Fruit fly (Drosophila melanogaster): ENCODE measurements around the gene CG1265.

The CG1265 gene

dm6 chr3L:4292120-4292697 is 37.6 kb downstream of the CG1265 start, which contains the start of the genes CG15012 and Fdx2 (continued):
- no peak for TF ChIP-seq luna (GFP tag; optimal IDR thresholded peaks at IDR 0.05)
- no peak for TF ChIP-seq CG1233 (GFP tag; optimal IDR thresholded peaks at IDR 0.05)
- no peak for TF ChIP-seq zfh2 (GFP tag; optimal IDR thresholded peaks at IDR 0.05)
- no peak for TF ChIP-seq CG17568 (GFP tag; optimal IDR thresholded peaks at IDR 0.05)
- no peak for TF ChIP-seq nom (GFP tag; optimal IDR thresholded peaks at IDR 0.05)
- no peak for TF ChIP-seq al (GFP tag; IDR thresholded peaks at IDR 0.05)
- no peak for TF ChIP-seq pho (GFP tag; optimal IDR thresholded peaks at IDR 0.05)
- no peak for TF ChIP-seq CG10274 (GFP tag; optimal IDR thresholded peaks at IDR 0.05)
- TF ChIP-seq fd102C (GFP tag; optimal IDR thresholded peaks at IDR 0.05), result no peak
- peak; percentile 80 for TF ChIP-seq trem (tag; optimal IDR thresholded peaks at IDR 0.05)
- no peak for TF ChIP-seq usp (GFP tag; optimal IDR thresholded peaks at IDR 0.05)
- no peak for TF ChIP-seq CG4730 (GFP tag; IDR thresholded peaks at IDR 0.05)
- TF ChIP-seq org-1 (GFP tag; optimal IDR thresholded peaks at IDR 0.05), result no peak
- no peak for TF ChIP-seq Oaz (GFP tag; IDR thresholded peaks at IDR 0.05)
- no peak for TF ChIP-seq sqz (GFP tag; optimal IDR thresholded peaks at IDR 0.05)
- no peak for TF ChIP-seq slp2 (GFP tag; optimal IDR thresholded peaks at IDR 0.05)
- TF ChIP-seq dati (GFP tag; IDR thresholded peaks at IDR 0.05), result no peak
- no peak for TF ChIP-seq Poxn (GFP tag; IDR thresholded peaks at IDR 0.05)
- no peak for TF ChIP-seq az2 (GFP tag; optimal IDR thresholded peaks at IDR 0.05)
- TF ChIP-seq ham (GFP tag; IDR thresholded peaks at IDR 0.05), result no peak
- TF ChIP-seq CoRest (tag; optimal IDR thresholded peaks at IDR 0.05), result peak; percentile 54
- TF ChIP-seq CG17359 (tag; optimal IDR thresholded peaks at IDR 0.05), result no peak
- no peak for TF ChIP-seq sim (GFP tag; IDR thresholded peaks at IDR 0.05)
- no peak for TF ChIP-seq Atf3 (GFP tag; optimal IDR thresholded peaks at IDR 0.05)
- TF ChIP-seq wek (GFP tag; optimal IDR thresholded peaks at IDR 0.05), result no peak
- TF ChIP-seq zf30C (GFP tag; optimal IDR thresholded peaks at IDR 0.05), result no peak
- no peak for TF ChIP-seq CG3407 (GFP tag; optimal IDR thresholded peaks at IDR 0.05)
- peak; percentile 53 for TF ChIP-seq bab2 (GFP tag; optimal IDR thresholded peaks at IDR 0.05)
- no peak for TF ChIP-seq tio (GFP tag; optimal IDR thresholded peaks at IDR 0.05)
- TF ChIP-seq phol (tag; optimal IDR thresholded peaks at IDR 0.05), result peak; percentile 68
- no peak for TF ChIP-seq CG11085 (GFP tag; IDR thresholded peaks at IDR 0.05)
- TF ChIP-seq HLH54F (GFP tag; optimal IDR thresholded peaks at IDR 0.05), result peak; percentile 22
- TF ChIP-seq CG3163 (GFP tag; optimal IDR thresholded peaks at IDR 0.05), result no peak
- no peak for TF ChIP-seq sc (optimal IDR thresholded peaks at IDR 0.05)
- no peak for TF ChIP-seq sc (GFP tag; optimal IDR thresholded peaks at IDR 0.05)
- TF ChIP-seq kah (GFP tag; optimal IDR thresholded peaks at IDR 0.05), result no peak
- no peak for TF ChIP-seq gce (GFP tag; IDR thresholded peaks at IDR 0.05)
- peak in 1 of 2 experiments; percentile 1 for TF ChIP-seq bsh (GFP tag; optimal IDR thresholded peaks at IDR 0.05)
- TF ChIP-seq CG33557 (GFP tag; optimal IDR thresholded peaks at IDR 0.05), result no peak
- TF ChIP-seq NC2β (GFP tag; optimal IDR thresholded peaks at IDR 0.05), result peak; percentile 23
- no peak for TF ChIP-seq Hr39 (optimal IDR thresholded peaks at IDR 0.05)
- TF ChIP-seq CG17186 (GFP tag; optimal IDR thresholded peaks at IDR 0.05), result peak; percentile 2
- TF ChIP-seq jumu (GFP tag; optimal IDR thresholded peaks at IDR 0.05), result peak; percentile 43
- 0 out of 2 replicates have a peak, but pooled peaks have one; percentile 23 for TF ChIP-seq Rfx (GFP tag; IDR thresholded peaks at IDR 0.05)
- TF ChIP-seq CG12299 (tag; optimal IDR thresholded peaks at IDR 0.05), result peak; percentile 15
- no peak for TF ChIP-seq CG14860 (GFP tag; IDR thresholded peaks at IDR 0.05; ENCODE audit: partially characterized antibody)
- TF ChIP-seq CG15269 (tag; optimal IDR thresholded peaks at IDR 0.05), result no peak
- TF ChIP-seq CG7786 (GFP tag; optimal IDR thresholded peaks at IDR 0.05), result no peak
- peak; percentile 67 for TF ChIP-seq CG8924 (tag; optimal IDR thresholded peaks at IDR 0.05)
- peak; percentile 16 for TF ChIP-seq CG10147 (GFP tag; optimal IDR thresholded peaks at IDR 0.05)
- no peak for TF ChIP-seq Atf-2 (GFP tag; optimal IDR thresholded peaks at IDR 0.05)
- no peak for TF ChIP-seq abd-A (tag; optimal IDR thresholded peaks at IDR 0.05)
